Fruit fly (Drosophila melanogaster): ENCODE data around the gene Cbs.

The Cbs gene

DNA sequence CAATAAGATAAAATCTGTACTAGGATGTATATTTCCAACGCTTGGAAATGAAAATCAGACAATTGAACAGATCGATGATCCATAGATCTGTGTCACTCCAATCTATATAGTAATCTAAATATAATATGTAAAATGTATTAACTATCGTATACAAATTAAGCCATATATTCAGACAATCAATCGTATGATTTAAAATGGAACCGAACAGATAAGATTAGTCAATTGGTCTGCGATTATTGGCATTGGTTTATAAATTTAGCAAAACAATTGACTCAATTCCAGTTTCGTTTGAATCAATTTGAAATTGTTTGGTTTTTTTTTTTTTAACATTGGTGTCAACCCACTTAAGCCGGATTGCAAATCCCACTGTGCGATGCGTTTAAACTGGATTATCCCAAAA lies 23.0 kb downstream of the Cbs start:
- peak; percentile 19 for TF ChIP-seq Sox100B (GFP tag; optimal IDR thresholded peaks at IDR 0.05)
- 0 out of 3 replicates have a peak, but pooled peaks have one; percentile 12 for TF ChIP-seq CG17361 (GFP tag; IDR thresholded peaks at IDR 0.05)
- TF ChIP-seq CG14860 (GFP tag; IDR thresholded peaks at IDR 0.05; ENCODE audit: partially characterized antibody) = no peak
- no peak for TF ChIP-seq prd (optimal IDR thresholded peaks at IDR 0.05)
- 0 out of 3 replicates have a peak, but pooled peaks have one; percentile 27 for TF ChIP-seq prd (GFP tag; IDR thresholded peaks at IDR 0.05)
- TF ChIP-seq yki (optimal IDR thresholded peaks at IDR 0.05) = no peak
- peak; percentile 5 for TF ChIP-seq fd96Cb (tag; optimal IDR thresholded peaks at IDR 0.05)
- no peak for TF ChIP-seq CG14710 (tag; optimal IDR thresholded peaks at IDR 0.05)
- 0 out of 3 replicates have a peak, but pooled peaks have one; percentile 27 for TF ChIP-seq dysf (GFP tag; IDR thresholded peaks at IDR 0.05)
- TF ChIP-seq Hand (GFP tag; optimal IDR thresholded peaks at IDR 0.05) = no peak
- TF ChIP-seq CHES-1-like (GFP tag; optimal IDR thresholded peaks at IDR 0.05) = no peak
- no peak for TF ChIP-seq kay (GFP tag; optimal IDR thresholded peaks at IDR 0.05)
- no peak for TF ChIP-seq CG10543 (GFP tag; optimal IDR thresholded peaks at IDR 0.05)
- TF ChIP-seq sens (GFP tag) = peak; percentile 13
- TF ChIP-seq HLH3B (GFP tag; IDR thresholded peaks at IDR 0.05) = 0 out of 2 replicates have a peak, but pooled peaks have one; percentile 17
- no peak for TF ChIP-seq CG11723 (GFP tag; optimal IDR thresholded peaks at IDR 0.05)
- TF ChIP-seq CG16813 (GFP tag; IDR thresholded peaks at IDR 0.05; ENCODE audit: partially characterized antibody) = no peak
- TF ChIP-seq Rfx (GFP tag; IDR thresholded peaks at IDR 0.05) = peak; percentile 19; the same call in 1 of the 2 replicates
- peak; percentile 7 for TF ChIP-seq phol (tag; optimal IDR thresholded peaks at IDR 0.05)
- TF ChIP-seq dati (GFP tag; IDR thresholded peaks at IDR 0.05) = no peak
- peak; percentile 17 for TF ChIP-seq CG30403 (GFP tag; optimal IDR thresholded peaks at IDR 0.05)

DNA sequence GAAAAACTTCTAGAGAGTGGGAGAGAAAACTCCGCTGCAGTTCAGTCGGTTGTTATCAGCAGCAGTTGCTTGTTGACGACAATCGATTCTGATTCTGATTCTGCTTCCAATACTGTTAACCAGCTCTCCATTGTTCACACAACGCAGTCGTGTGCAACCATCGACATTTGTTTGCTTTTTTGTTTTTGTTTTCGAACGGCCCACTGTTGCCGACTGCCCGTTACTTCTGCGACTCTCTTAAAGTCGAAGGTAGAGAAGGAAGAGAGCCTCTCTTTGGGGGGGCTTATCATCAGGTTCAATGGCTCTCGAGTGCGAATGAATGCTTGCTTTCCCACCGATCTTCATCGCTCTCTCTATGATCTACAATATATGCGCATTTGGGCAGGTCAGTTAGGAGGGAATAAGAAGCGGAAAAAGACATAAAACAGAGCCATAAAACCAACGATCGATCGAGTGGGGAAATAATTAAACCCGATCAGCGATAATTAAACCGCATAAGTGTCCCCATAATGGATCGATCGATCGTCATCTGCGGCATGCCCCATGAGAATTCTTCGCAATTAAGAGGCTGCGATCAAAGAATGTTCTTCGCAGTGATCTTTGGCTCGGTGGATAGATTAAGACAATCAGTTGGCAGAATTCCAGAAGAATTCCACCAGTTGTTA lies 26.9 kb downstream of the Cbs start:
- TF ChIP-seq CG10274 (GFP tag; optimal IDR thresholded peaks at IDR 0.05) (no peak), chinmo (GFP tag; IDR thresholded peaks at IDR 0.05; ENCODE audit: partially characterized antibody) (0 out of 4 replicates have a peak, but pooled peaks have one; percentile 43), grn (GFP tag; optimal IDR thresholded peaks at IDR 0.05) (peak; percentile 34), CG2199 (GFP tag; IDR thresholded peaks at IDR 0.05) (0 out of 3 replicates have a peak, but pooled peaks have one; percentile 23), Trl (optimal IDR thresholded peaks at IDR 0.05) (peak; percentile 41 to 66), Trl (GFP tag; optimal IDR thresholded peaks at IDR 0.05) (no peak), CG15479 (GFP tag; optimal IDR thresholded peaks at IDR 0.05) (peak; percentile 44), Dip2 (GFP tag; IDR thresholded peaks at IDR 0.05) (no peak), nom (GFP tag; optimal IDR thresholded peaks at IDR 0.05) (peak; percentile 74), CG3163 (GFP tag; optimal IDR thresholded peaks at IDR 0.05) (peak; percentile 89)

DNA sequence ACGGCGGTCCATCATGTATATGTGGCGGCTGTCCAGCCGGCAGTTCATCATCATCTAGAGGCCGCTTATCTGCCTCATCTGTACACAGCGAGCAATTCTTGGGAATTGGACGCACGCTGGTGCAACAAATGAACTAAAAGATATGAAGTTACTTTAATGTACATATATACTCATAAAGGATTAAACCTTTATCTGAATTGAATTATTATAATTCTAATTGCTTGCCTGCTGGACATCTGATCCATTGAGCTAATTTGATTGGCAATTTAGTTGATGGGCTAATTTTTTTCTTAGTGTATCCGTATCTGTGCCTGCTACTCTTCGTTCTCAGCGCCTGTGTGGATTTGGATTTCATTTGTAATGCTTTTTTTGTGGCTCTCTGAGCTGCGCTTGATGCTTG lies 28.0 kb downstream of the Cbs start:
- TF ChIP-seq bsh (GFP tag; optimal IDR thresholded peaks at IDR 0.05) (peak; percentile 3 to 86), gem (tag; optimal IDR thresholded peaks at IDR 0.05) (peak; percentile 42), lbe (GFP tag; optimal IDR thresholded peaks at IDR 0.05) (peak; percentile 72), CG2678 (tag; optimal IDR thresholded peaks at IDR 0.05) (peak; percentile 38), CG18262 (tag; optimal IDR thresholded peaks at IDR 0.05) (peak; percentile 10), Blimp-1 (GFP tag; optimal IDR thresholded peaks at IDR 0.05) (peak; percentile 9), CG10979 (tag; optimal IDR thresholded peaks at IDR 0.05) (peak; percentile 24), CG7372 (GFP tag; IDR thresholded peaks at IDR 0.05) (no peak), sens (GFP tag) (peak; percentile 49), Hr78 (GFP tag; optimal IDR thresholded peaks at IDR 0.05) (no peak), her (GFP tag; optimal IDR thresholded peaks at IDR 0.05) (no peak), lab (GFP tag; optimal IDR thresholded peaks at IDR 0.05) (peak; percentile 20), CG13424 (tag; optimal IDR thresholded peaks at IDR 0.05) (peak; percentile 1), Usf (GFP tag; optimal IDR thresholded peaks at IDR 0.05) (no peak), CG3995 (GFP tag; optimal IDR thresholded peaks at IDR 0.05) (no peak), dmrt99B (tag; optimal IDR thresholded peaks at IDR 0.05) (peak; percentile 35), dysf (GFP tag; IDR thresholded peaks at IDR 0.05) (peak; percentile 14; the same call in 1 of the 3 replicates), nom (GFP tag; optimal IDR thresholded peaks at IDR 0.05) (peak; percentile 87), Hr51 (GFP tag; optimal IDR thresholded peaks at IDR 0.05) (peak in 1 of 2 experiments; percentile 19)

Measured in whole organism, embryonic.